Fruit fly (Drosophila melanogaster) whole organism, embryonic: ENCODE data around the gene Qsox2.
A peak's percentile ranks its signal among the peaks of the same experiment; 100 is the strongest.

ENCODE experiments used
- Ada2b ChIP-seq: fragments of 200-800 bp; sonication (Bioruptor generic); IDR thresholded peaks from 2 replicates; pipeline ENCODE4 v1.3.6; 2022; ENCODE audit warnings: missing biosample characterization, missing genetic modification characterization
- CG11695 ChIP-seq: fragments of 200-800 bp; sonication (Bioruptor generic); IDR thresholded peaks from 3 replicates; pipeline ENCODE4 v1.3.6; 2022; ENCODE audit warnings: missing biosample characterization, missing genetic modification characterization
- CG12659 ChIP-seq: fragments of 200-800 bp; sonication (Bioruptor generic); optimal IDR thresholded peaks from 3 replicates; lab custom pipeline; 2017; ENCODE audit warnings: mild to moderate bottlenecking, missing biosample characterization, missing genetic modification reagents, missing genetic modification characterization
- CG12769 ChIP-seq: fragments of 200-800 bp; sonication (Bioruptor generic); optimal IDR thresholded peaks from 2 replicates; lab custom pipeline; 2019; ENCODE audit warnings: missing biosample characterization, mild to moderate bottlenecking, missing genetic modification characterization, moderate library complexity
- CG15696 ChIP-seq: fragments of 200-800 bp; sonication (Bioruptor generic); optimal IDR thresholded peaks from 2 replicates; lab custom pipeline; 2019; ENCODE audit warnings: missing biosample characterization, mild to moderate bottlenecking, missing genetic modification characterization, moderate library complexity
- CG1602 ChIP-seq: fragments of 200-800 bp; sonication (Bioruptor generic); optimal IDR thresholded peaks from 3 replicates; lab custom pipeline; 2016; ENCODE audit warnings: missing biosample characterization, missing genetic modification characterization
- CG17385 ChIP-seq: fragments of 200-800 bp; sonication (Bioruptor generic); optimal IDR thresholded peaks from 3 replicates; lab custom pipeline; 2018; ENCODE audit warnings: missing biosample characterization, mild to moderate bottlenecking, missing genetic modification characterization
- CG2712 ChIP-seq: fragments of 200-800 bp; optimal IDR thresholded peaks from 3 replicates; lab custom pipeline; 2019; ENCODE audit warnings: missing biosample characterization, mild to moderate bottlenecking, missing genetic modification characterization, moderate library complexity
- CG2889 ChIP-seq: fragments of 200-800 bp; sonication (Bioruptor generic); IDR thresholded peaks from 3 replicates; pipeline ENCODE4 v1.3.6; 2022; ENCODE audit warnings: missing biosample characterization, missing genetic modification characterization
- CG32767 ChIP-seq: fragments of 200-800 bp; sonication (Bioruptor generic); IDR thresholded peaks from 2 replicates; pipeline ENCODE4 v1.3.6; 2022; ENCODE audit warnings: missing biosample characterization, missing genetic modification characterization
- CG34422 ChIP-seq: fragments of 200-800 bp; sonication (Bioruptor generic); IDR thresholded peaks from 3 replicates; pipeline ENCODE4 v1.3.6; 2022; ENCODE audit warnings: missing biosample characterization, missing genetic modification characterization
- CG3847 ChIP-seq: fragments of 200-800 bp; sonication (Bioruptor generic); IDR thresholded peaks from 2 replicates; pipeline ENCODE4 v1.3.6; 2022; ENCODE audit warnings: missing biosample characterization, missing genetic modification characterization
- CG5180 ChIP-seq: fragments of 200-800 bp; sonication (Bioruptor generic); optimal IDR thresholded peaks from 3 replicates; lab custom pipeline; 2017; ENCODE audit warnings: missing biosample characterization, missing genetic modification characterization, mild to moderate bottlenecking, moderate library complexity, missing genetic modification reagents
- CG6272 ChIP-seq: fragments of 200-800 bp; sonication (Bioruptor generic); IDR thresholded peaks from 2 replicates; pipeline ENCODE4 v1.3.6; 2022; ENCODE audit warnings: missing biosample characterization, missing genetic modification characterization
- CG7786 ChIP-seq: fragments of 200-800 bp; sonication (Bioruptor generic); optimal IDR thresholded peaks from 2 replicates; lab custom pipeline; 2016; ENCODE audit warnings: missing biosample characterization, missing genetic modification characterization
- CG8281 ChIP-seq: fragments of 200-800 bp; sonication (Bioruptor generic); optimal IDR thresholded peaks from 2 replicates; lab custom pipeline; 2018; ENCODE audit warnings: missing biosample characterization, mild to moderate bottlenecking, missing genetic modification characterization, moderate library complexity
- CG8290 ChIP-seq, 3 experiments: fragments of 200-800 bp; sonication (Bioruptor generic); optimal IDR thresholded peaks; 2 replicates each; lab custom pipeline; 2016 to 2019; ENCODE audit warnings: missing biosample characterization in 3 of 3, missing genetic modification characterization in 3 of 3, mild to moderate bottlenecking in 2 of 3, moderate library complexity in 1 of 3
- Chrac-16 ChIP-seq: fragments of 200-800 bp; sonication (Bioruptor generic); optimal IDR thresholded peaks from 3 replicates; lab custom pipeline; 2016; ENCODE audit warnings: missing biosample characterization, missing genetic modification characterization
- CrebB ChIP-seq: fragments of 200-800 bp; sonication (Bioruptor generic); optimal IDR thresholded peaks from 3 replicates; lab custom pipeline; 2018; ENCODE audit warnings: missing biosample characterization, mild to moderate bottlenecking, missing genetic modification characterization
- D19A ChIP-seq: fragments of 200-800 bp; optimal IDR thresholded peaks from 3 replicates; lab custom pipeline; 2019; ENCODE audit warnings: missing biosample characterization, mild to moderate bottlenecking, missing genetic modification characterization, moderate library complexity
- D19B ChIP-seq: fragments of 200-800 bp; sonication (Bioruptor generic); optimal IDR thresholded peaks from 2 replicates; lab custom pipeline; 2017; ENCODE audit warnings: missing biosample characterization, mild to moderate bottlenecking, missing genetic modification characterization
- E2f1 ChIP-seq: fragments of 200-800 bp; sonication (Bioruptor generic); IDR thresholded peaks from 2 replicates; pipeline ENCODE4 v1.3.6; 2022; ENCODE audit warnings: missing biosample characterization, missing genetic modification characterization
- Gsc ChIP-seq: fragments of 200-800 bp; sonication (Bioruptor generic); IDR thresholded peaks from 2 replicates; pipeline ENCODE4 v1.3.6; 2022; ENCODE audit warnings: missing biosample characterization, missing genetic modification characterization
- HHEX ChIP-seq: fragments of 200-800 bp; sonication (Bioruptor generic); optimal IDR thresholded peaks from 3 replicates; lab custom pipeline; 2017; ENCODE audit warnings: missing biosample characterization, mild to moderate bottlenecking, missing genetic modification characterization, missing genetic modification reagents
- HLH4C ChIP-seq: fragments of 200-800 bp; sonication (Bioruptor generic); IDR thresholded peaks from 3 replicates; pipeline ENCODE4 v1.3.6; 2022; ENCODE audit warnings: missing biosample characterization, missing genetic modification characterization; ENCODE audit not compliant: partially characterized antibody
- Kr ChIP-seq: fragments of 200-800 bp; sonication (Bioruptor generic); optimal IDR thresholded peaks from 2 replicates; lab custom pipeline; 2017; ENCODE audit warnings: missing biosample characterization, mild to moderate bottlenecking, missing genetic modification characterization
- Sry-β ChIP-seq: fragments of 200-800 bp; sonication (Bioruptor generic); optimal IDR thresholded peaks from 2 replicates; lab custom pipeline; 2018; ENCODE audit warnings: missing biosample characterization, mild to moderate bottlenecking, missing genetic modification characterization, moderate library complexity
- bigmax ChIP-seq: fragments of 200-800 bp; sonication (Bioruptor generic); optimal IDR thresholded peaks from 2 replicates; lab custom pipeline; 2018; ENCODE audit warnings: missing biosample characterization, mild to moderate bottlenecking, missing genetic modification characterization
- bowl ChIP-seq: fragments of 200-800 bp; sonication (Bioruptor generic); IDR thresholded peaks from 2 replicates; pipeline ENCODE4 v1.3.6; 2022; ENCODE audit warnings: missing biosample characterization, missing genetic modification characterization
- br ChIP-seq: fragments of >200 bp; optimal IDR thresholded peaks from 2 replicates; lab custom pipeline; 2017
- cato ChIP-seq: fragments of 200-800 bp; sonication (Bioruptor generic); optimal IDR thresholded peaks from 2 replicates; lab custom pipeline; 2016; ENCODE audit warnings: missing biosample characterization, missing genetic modification characterization, borderline replicate concordance
- dati ChIP-seq: fragments of 200-800 bp; sonication (Bioruptor generic); IDR thresholded peaks from 2 replicates; pipeline ENCODE4 v1.3.6; 2022; ENCODE audit warnings: missing biosample characterization, missing genetic modification characterization
- dimm ChIP-seq: fragments of 200-800 bp; sonication (Bioruptor generic); IDR thresholded peaks from 2 replicates; pipeline ENCODE4 v1.3.6; 2022; ENCODE audit warnings: missing biosample characterization, missing genetic modification characterization
- en ChIP-seq: fragments of 200-800 bp; sonication (Bioruptor generic); optimal IDR thresholded peaks from 2 replicates; lab custom pipeline; 2016; ENCODE audit warnings: missing biosample characterization, missing genetic modification characterization
- eyg ChIP-seq: fragments of 200-800 bp; sonication (Bioruptor generic); optimal IDR thresholded peaks from 3 replicates; lab custom pipeline; 2016; ENCODE audit warnings: missing biosample characterization, missing genetic modification characterization
- grau ChIP-seq: fragments of 200-800 bp; optimal IDR thresholded peaks from 3 replicates; lab custom pipeline; 2019; ENCODE audit warnings: missing biosample characterization, mild to moderate bottlenecking, missing genetic modification characterization, moderate library complexity
- grn ChIP-seq: fragments of 200-800 bp; sonication (Bioruptor generic); optimal IDR thresholded peaks from 3 replicates; lab custom pipeline; 2017; ENCODE audit warnings: missing biosample characterization, missing genetic modification characterization
- inv ChIP-seq: fragments of 200-800 bp; sonication (Bioruptor generic); IDR thresholded peaks from 2 replicates; pipeline ENCODE4 v1.3.6; 2022; ENCODE audit warnings: missing biosample characterization, missing genetic modification characterization; ENCODE audit not compliant: partially characterized antibody
- kay ChIP-seq: fragments of 200-800 bp; sonication (Bioruptor generic); optimal IDR thresholded peaks from 2 replicates; lab custom pipeline; 2016; ENCODE audit warnings: missing biosample characterization, missing genetic modification characterization
- klu ChIP-seq: fragments of 200-800 bp; sonication (Bioruptor generic); IDR thresholded peaks from 2 replicates; pipeline ENCODE4 v1.3.6; 2022; ENCODE audit warnings: missing biosample characterization, missing genetic modification characterization
- lilli ChIP-seq: fragments of 200-800 bp; sonication (Bioruptor generic); optimal IDR thresholded peaks from 3 replicates; lab custom pipeline; 2016; ENCODE audit warnings: missing biosample characterization, missing genetic modification characterization
- mam ChIP-seq: fragments of 200-800 bp; sonication (Bioruptor generic); optimal IDR thresholded peaks from 3 replicates; lab custom pipeline; 2016; ENCODE audit warnings: missing biosample characterization, missing genetic modification characterization
- odd ChIP-seq: fragments of 200-800 bp; sonication (Bioruptor generic); optimal IDR thresholded peaks from 2 replicates; lab custom pipeline; 2017; ENCODE audit warnings: missing biosample characterization, mild to moderate bottlenecking, missing genetic modification characterization
- phol ChIP-seq: fragments of 200-800 bp; sonication (Bioruptor generic); optimal IDR thresholded peaks from 3 replicates; lab custom pipeline; 2018; ENCODE audit warnings: missing biosample characterization, mild to moderate bottlenecking, missing genetic modification characterization, moderate library complexity
- rib ChIP-seq: fragments of 200-800 bp; sonication (Bioruptor generic); IDR thresholded peaks from 2 replicates; pipeline ENCODE4 v1.3.6; 2022; ENCODE audit warnings: missing biosample characterization, missing genetic modification characterization
- sim ChIP-seq: fragments of 200-800 bp; sonication (Bioruptor generic); IDR thresholded peaks from 2 replicates; pipeline ENCODE4 v1.3.6; 2022; ENCODE audit warnings: missing biosample characterization, missing genetic modification characterization
- sqz ChIP-seq: fragments of 200-800 bp; sonication (Bioruptor generic); optimal IDR thresholded peaks from 3 replicates; lab custom pipeline; 2018; ENCODE audit warnings: missing biosample characterization, mild to moderate bottlenecking, missing genetic modification characterization
- sug ChIP-seq: fragments of 200-800 bp; optimal IDR thresholded peaks from 2 replicates; lab custom pipeline; 2019; ENCODE audit warnings: missing biosample characterization, mild to moderate bottlenecking, missing genetic modification characterization, moderate library complexity
- unc-4 ChIP-seq: fragments of 200-800 bp; sonication (Bioruptor generic); IDR thresholded peaks from 2 replicates; pipeline ENCODE4 v1.3.6; 2022; ENCODE audit warnings: missing biosample characterization, missing genetic modification characterization; ENCODE audit not compliant: partially characterized antibody
- usp ChIP-seq: fragments of >200 bp; optimal IDR thresholded peaks from 2 replicates; lab custom pipeline; 2017; ENCODE audit warnings: missing biosample characterization, missing genetic modification characterization
- wor ChIP-seq: fragments of 200-800 bp; sonication (Bioruptor generic); IDR thresholded peaks from 2 replicates; pipeline ENCODE4 v1.3.6; 2022; ENCODE audit warnings: missing biosample characterization, missing genetic modification characterization
- zfh1 ChIP-seq: fragments of 200-800 bp; sonication (Bioruptor generic); IDR thresholded peaks from 3 replicates; pipeline ENCODE4 v1.3.6; 2022; ENCODE audit warnings: missing biosample characterization, missing genetic modification characterization

Gene Qsox2

DNA sequence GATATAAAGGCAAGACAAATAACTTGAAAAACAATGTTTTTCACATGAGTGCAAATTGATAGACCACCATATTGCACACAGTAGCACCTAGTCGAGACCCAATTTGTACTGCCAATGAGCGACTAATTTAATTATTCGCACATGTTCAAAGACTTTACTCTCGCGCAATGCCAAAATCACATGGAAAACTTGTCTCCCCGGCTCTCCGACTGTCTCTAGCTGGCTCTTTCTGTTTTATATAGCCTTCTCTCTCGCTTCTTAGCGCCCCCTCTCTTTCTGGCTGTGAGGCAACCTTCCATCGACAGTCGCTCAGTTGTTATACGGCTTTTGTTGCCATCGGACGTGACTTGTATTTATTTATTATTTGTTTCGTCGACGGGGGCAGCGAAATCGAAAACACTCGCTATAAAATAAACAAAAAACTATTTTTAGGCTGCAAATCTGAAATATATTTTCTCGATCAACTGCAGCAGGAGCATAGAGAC, 38.5 kb upstream of the Qsox2 start, which contains the start of gene CG6656 (continued):
- TF ChIP-seq CG11695 (GFP tag; lab: Robert Waterston, UW), result no peak
- no peak for TF ChIP-seq CG8281 (tag; lab: Kevin White, UChicago)
- no peak for TF ChIP-seq klu
- no peak for TF ChIP-seq sug
- TF ChIP-seq D19A (tag; lab: Kevin White, UChicago), result peak; percentile 34
- no peak for TF ChIP-seq HLH4C (GFP tag; lab: Robert Waterston, UW)
- TF ChIP-seq bigmax, result no peak
- TF ChIP-seq CG3847 (GFP tag; lab: Robert Waterston, UW), result no peak
- no peak for TF ChIP-seq grn
- TF ChIP-seq Kr (GFP tag; lab: Kevin White, UChicago), result no peak
- no peak for TF ChIP-seq CG17385 (GFP tag; lab: Kevin White, UChicago)
- peak; percentile 90 for TF ChIP-seq rib (GFP tag; lab: Robert Waterston, UW)
- no peak for TF ChIP-seq Sry-β (GFP tag; lab: Kevin White, UChicago)
- TF ChIP-seq CG12659 (GFP tag; lab: Kevin White, UChicago), result peak; percentile 3
- TF ChIP-seq CG15696, result no peak
- no peak for TF ChIP-seq lilli
- no peak for TF ChIP-seq mam
- TF ChIP-seq Ada2b (GFP tag; lab: Robert Waterston, UW), result no peak
- no peak for TF ChIP-seq CG1602 (GFP tag; lab: Kevin White, UChicago)
- no peak for TF ChIP-seq CG6272
- peak; percentile 8 for TF ChIP-seq CrebB (tag; lab: Kevin White, UChicago)
- no peak for TF ChIP-seq wor (GFP tag; lab: Robert Waterston, UW)
- TF ChIP-seq bowl (GFP tag; lab: Robert Waterston, UW), result no peak
- TF ChIP-seq CG34422 (GFP tag; lab: Robert Waterston, UW), result no peak
- no peak for TF ChIP-seq phol (tag; lab: Kevin White, UChicago)
- TF ChIP-seq CG32767 (GFP tag; lab: Robert Waterston, UW), result no peak
- no peak for TF ChIP-seq cato (GFP tag; lab: Kevin White, UChicago)
- no peak for TF ChIP-seq kay (GFP tag; lab: Kevin White, UChicago)
- TF ChIP-seq dimm (GFP tag; lab: Robert Waterston, UW), result no peak
- no peak for TF ChIP-seq odd
- no peak for TF ChIP-seq CG5180 (GFP tag; lab: Kevin White, UChicago)
- TF ChIP-seq eyg (GFP tag; lab: Kevin White, UChicago), result no peak
- TF ChIP-seq HHEX, result no peak
- TF ChIP-seq CG2889 (GFP tag; lab: Robert Waterston, UW), result no peak
- TF ChIP-seq en (GFP tag; lab: Kevin White, UChicago), result no peak
- no peak for TF ChIP-seq CG7786 (GFP tag; lab: Kevin White, UChicago)
- TF ChIP-seq CG8290 (GFP tag; optimal IDR thresholded peaks at IDR 0.05; lab: Kevin White, UChicago), result no peak
- peak in 1 of 2 experiments; percentile 46 for TF ChIP-seq CG8290 (tag; optimal IDR thresholded peaks at IDR 0.05; lab: Kevin White, UChicago)
- no peak for TF ChIP-seq grau (tag; lab: Kevin White, UChicago)
- no peak for TF ChIP-seq br (lab: Kevin White, UChicago)
- no peak for TF ChIP-seq Chrac-16 (GFP tag; lab: Kevin White, UChicago)
- no peak for TF ChIP-seq dati (GFP tag; lab: Robert Waterston, UW)
- peak; percentile 95 for TF ChIP-seq D19B
- TF ChIP-seq unc-4, result peak; percentile 28; the same call in 1 of the 2 replicates
- no peak for TF ChIP-seq CG2712 (tag; lab: Kevin White, UChicago)
- no peak for TF ChIP-seq usp
- no peak for TF ChIP-seq Gsc (GFP tag; lab: Robert Waterston, UW)
- no peak for TF ChIP-seq CG12769 (tag; lab: Kevin White, UChicago)
- 0 out of 3 replicates have a peak, but pooled peaks have one; percentile 35 for TF ChIP-seq zfh1 (GFP tag; lab: Robert Waterston, UW)
- TF ChIP-seq inv (GFP tag; lab: Robert Waterston, UW), result no peak
- no peak for TF ChIP-seq E2f1 (GFP tag; lab: Robert Waterston, UW)
- TF ChIP-seq sim (GFP tag; lab: Robert Waterston, UW), result no peak
- no peak for TF ChIP-seq sqz (GFP tag; lab: Kevin White, UChicago)
